Worm (Caenorhabditis elegans) whole organism, L1 larva: ENCODE results near the gene F41F3.3.

ENCODE experiments used
- lin-39 ChIP-seq: fragments of 150-350 bp; optimal IDR thresholded peaks from 2 replicates; lab custom pipeline; 2014; ENCODE audit warnings: missing biosample characterization, missing genetic modification reagents, missing genetic modification characterization
- unc-30 ChIP-seq: sonication (generic microtip); optimal IDR thresholded peaks from 2 replicates; lab custom pipeline; 2017; ENCODE audit warnings: missing biosample characterization, missing genetic modification characterization
- unc-62 ChIP-seq: fragments of 150-350 bp; optimal IDR thresholded peaks from 2 replicates; lab custom pipeline; 2014; ENCODE audit warnings: missing biosample characterization, missing genetic modification reagents, missing genetic modification characterization
- xbp-1 ChIP-seq: sonication (generic microtip); optimal IDR thresholded peaks from 2 replicates; lab custom pipeline; 2016; ENCODE audit warnings: missing genetic modification characterization, missing compliant biosample characterization

- TF ChIP-seq xbp-1 (tag; lab: Kevin White, UChicago), result no peak
- no peak for TF ChIP-seq lin-39 (tag; lab: Kevin White, UChicago)
- TF ChIP-seq unc-62, result no peak
- no peak for TF ChIP-seq unc-30 (tag; lab: Kevin White, UChicago)
Observed at ce11 chrV:4693282-4693588, 45.2 kb upstream of the F41F3.3 start.
